Fruit fly (Drosophila melanogaster): ENCODE measurements around the gene Mob2.

Mob2 gene

DNA sequence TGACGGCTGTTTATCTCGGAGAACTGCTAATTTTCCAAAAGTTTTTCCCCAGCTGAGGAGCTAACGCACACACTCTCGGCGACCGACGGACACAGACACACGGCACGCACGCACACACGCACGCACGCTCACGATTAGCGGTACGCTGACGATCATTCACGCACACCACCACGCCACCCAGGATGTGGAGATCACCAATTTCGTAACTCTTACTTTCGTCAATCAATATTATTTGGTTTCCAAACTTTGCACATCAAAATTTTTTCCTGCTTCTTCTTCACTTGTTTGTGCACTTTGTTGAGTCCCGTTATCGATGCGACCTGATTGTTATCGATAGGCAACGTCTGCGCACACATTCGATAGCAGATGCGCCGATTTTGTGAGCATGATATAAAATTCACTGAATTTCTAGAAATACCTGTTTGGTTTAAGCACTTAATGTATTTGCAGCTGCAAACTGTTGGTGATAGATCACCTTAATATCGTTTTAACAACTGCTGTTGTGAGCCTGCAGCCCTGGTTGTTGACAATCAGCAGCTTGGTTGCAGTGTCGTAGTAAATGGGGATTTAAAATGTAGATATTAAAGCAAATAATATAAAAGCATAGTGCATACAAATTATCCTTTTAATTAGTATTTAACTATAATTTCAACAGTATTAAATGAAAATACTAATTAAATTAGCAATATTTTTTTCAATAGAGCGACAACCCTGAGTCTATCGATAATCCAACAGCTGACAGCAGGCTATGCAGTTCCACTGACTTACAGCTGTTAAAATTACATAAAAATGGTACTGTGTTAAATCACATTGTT, at the start of gene Mob2, which contains the start of gene CG7394 (continued):
- TF ChIP-seq ap (GFP tag; IDR thresholded peaks at IDR 0.05), result peak; percentile 88
- TF ChIP-seq CG6813 (GFP tag; optimal IDR thresholded peaks at IDR 0.05), result peak; percentile 72
- TF ChIP-seq CG12942 (GFP tag; optimal IDR thresholded peaks at IDR 0.05), result peak; percentile 88
- TF ChIP-seq Lhr (GFP tag; optimal IDR thresholded peaks at IDR 0.05), result peak; percentile 72
- TF ChIP-seq hth (optimal IDR thresholded peaks at IDR 0.05), result no peak
- TF ChIP-seq fd102C (GFP tag; optimal IDR thresholded peaks at IDR 0.05), result no peak
- TF ChIP-seq Ssrp (tag; optimal IDR thresholded peaks at IDR 0.05), result peak; percentile 86
- TF ChIP-seq tin (GFP tag; optimal IDR thresholded peaks at IDR 0.05), result peak; percentile 94
- TF ChIP-seq CG16863 (GFP tag; optimal IDR thresholded peaks at IDR 0.05), result peak; percentile 73
- peak; percentile 70 for TF ChIP-seq E2f2 (GFP tag; IDR thresholded peaks at IDR 0.05)
- peak; percentile 90 for TF ChIP-seq Chrac-16 (GFP tag; optimal IDR thresholded peaks at IDR 0.05)
- TF ChIP-seq CG30431 (GFP tag; optimal IDR thresholded peaks at IDR 0.05), result peak; percentile 65
- peak; percentile 87 for TF ChIP-seq Drgx (GFP tag; IDR thresholded peaks at IDR 0.05)
- TF ChIP-seq Sox102F (GFP tag; optimal IDR thresholded peaks at IDR 0.05), result peak; percentile 96
- TF ChIP-seq Dp (GFP tag; optimal IDR thresholded peaks at IDR 0.05), result peak; percentile 25
- peak; percentile 90 for TF ChIP-seq lab (GFP tag; optimal IDR thresholded peaks at IDR 0.05)
- TF ChIP-seq CG18599 (GFP tag; optimal IDR thresholded peaks at IDR 0.05), result peak; percentile 87
- peak; percentile 64 for TF ChIP-seq GATAe (GFP tag; conservative IDR thresholded peaks at IDR 0.05)
- peak; percentile 62 for TF ChIP-seq CG17802 (tag; optimal IDR thresholded peaks at IDR 0.05)
- peak; percentile 80 for TF ChIP-seq CG7357 (GFP tag; IDR thresholded peaks at IDR 0.05)
- TF ChIP-seq Trl (optimal IDR thresholded peaks at IDR 0.05), result peak in 1 of 2 experiments; percentile 55
- TF ChIP-seq Trl (GFP tag; optimal IDR thresholded peaks at IDR 0.05), result peak; percentile 82
- TF ChIP-seq ato (GFP tag; IDR thresholded peaks at IDR 0.05; ENCODE audit: partially characterized antibody), result peak; percentile 62
- peak; percentile 93 for TF ChIP-seq CG10366 (GFP tag; IDR thresholded peaks at IDR 0.05)
- peak; percentile 73 for TF ChIP-seq CG12071 (GFP tag; optimal IDR thresholded peaks at IDR 0.05)
- TF ChIP-seq run (tag; optimal IDR thresholded peaks at IDR 0.05), result no peak
- TF ChIP-seq al (GFP tag; IDR thresholded peaks at IDR 0.05), result peak; percentile 86
- TF ChIP-seq z (GFP tag; IDR thresholded peaks at IDR 0.05), result peak; percentile 62; the same call in 2 of the 3 replicates
- TF ChIP-seq CG13123 (GFP tag; optimal IDR thresholded peaks at IDR 0.05), result peak; percentile 88
- peak; percentile 67 for TF ChIP-seq dm (GFP tag; optimal IDR thresholded peaks at IDR 0.05)
- TF ChIP-seq CG12744 (GFP tag; optimal IDR thresholded peaks at IDR 0.05), result peak; percentile 84
- TF ChIP-seq peb (GFP tag; IDR thresholded peaks at IDR 0.05), result peak; percentile 72
- TF ChIP-seq CG32532 (GFP tag; IDR thresholded peaks at IDR 0.05), result peak; percentile 94
- peak; percentile 20 for TF ChIP-seq kni (GFP tag; optimal IDR thresholded peaks at IDR 0.05)
- TF ChIP-seq CG1832 (GFP tag; optimal IDR thresholded peaks at IDR 0.05), result no peak
- TF ChIP-seq CG7839 (tag; optimal IDR thresholded peaks at IDR 0.05), result peak; percentile 92
- TF ChIP-seq lilli (GFP tag; optimal IDR thresholded peaks at IDR 0.05), result peak; percentile 95
- TF ChIP-seq CG9437 (GFP tag; optimal IDR thresholded peaks at IDR 0.05), result peak; percentile 70
- peak; percentile 88 for TF ChIP-seq Taf1 (GFP tag; IDR thresholded peaks at IDR 0.05)
- TF ChIP-seq TFAM (GFP tag; optimal IDR thresholded peaks at IDR 0.05), result no peak
- TF ChIP-seq Gsc (GFP tag; IDR thresholded peaks at IDR 0.05), result no peak; the same call in 1 of the 2 replicates
- TF ChIP-seq CG17385 (GFP tag; optimal IDR thresholded peaks at IDR 0.05), result peak; percentile 95
- TF ChIP-seq CG11456 (GFP tag; IDR thresholded peaks at IDR 0.05), result peak; percentile 93
- peak; percentile 53; the same call in 1 of the 3 replicates for TF ChIP-seq CG7963 (GFP tag; IDR thresholded peaks at IDR 0.05; ENCODE audit: partially characterized antibody)
- peak; percentile 81 for TF ChIP-seq knrl (GFP tag; IDR thresholded peaks at IDR 0.05; ENCODE audit: partially characterized antibody)
- TF ChIP-seq CG14965 (GFP tag; optimal IDR thresholded peaks at IDR 0.05; ENCODE audit: borderline replicate concordance), result peak; percentile 9
- TF ChIP-seq NFAT (GFP tag; IDR thresholded peaks at IDR 0.05), result peak; percentile 91
- TF ChIP-seq CG17612 (GFP tag; IDR thresholded peaks at IDR 0.05), result peak; percentile 84
- TF ChIP-seq CG7271 (tag; optimal IDR thresholded peaks at IDR 0.05), result peak; percentile 68

Measured in whole organism, embryonic.